Worm (Caenorhabditis elegans) whole organism, L1 larva: Measurements from ENCODE around the gene srw-15.

Experiments
- elt-2 ChIP-seq: sonication (generic microtip); optimal IDR thresholded peaks from 2 replicates; lab custom pipeline; 2016; ENCODE audit warnings: missing genetic modification characterization, mild to moderate bottlenecking, inconsistent platforms, missing compliant biosample characterization, missing genetic modification reagents
- nhr-11 ChIP-seq: fragments of 150-350 bp; optimal IDR thresholded peaks from 2 replicates; lab custom pipeline; 2014; ENCODE audit warnings: missing biosample characterization, missing genetic modification characterization

ce11 chrV:15199768-15200167 lies 30.6 kb upstream of the srw-15 start, which contains the start of gene Y75B12B.10:
- TF ChIP-seq elt-2 (tag; lab: Kevin White, UChicago) = no peak
- TF ChIP-seq nhr-11 (tag; lab: Kevin White, UChicago) = no peak
